Worm (Caenorhabditis elegans) whole organism, L3 larva: ENCODE results near the gene unc-96.

ENCODE experiments used
- elt-2 ChIP-seq: sonication (generic microtip); optimal IDR thresholded peaks from 2 replicates; lab custom pipeline; 2016; ENCODE audit warnings: missing genetic modification reagents, mild to moderate bottlenecking, missing genetic modification characterization, missing compliant biosample characterization
- elt-3 ChIP-seq, 3 experiments: fragments of 150-350 bp in 1 of 3; sonication (generic microtip) in 2 of 3; optimal IDR thresholded peaks; 2 replicates in 2 of 3; 4 replicates in 1 of 3; lab custom pipeline; 2014 to 2017; ENCODE audit warnings: missing biosample characterization in 3 of 3, missing genetic modification characterization in 3 of 3
- hmg-11 ChIP-seq: sonication (generic microtip); optimal IDR thresholded peaks from 2 replicates; lab custom pipeline; 2016; ENCODE audit warnings: missing genetic modification characterization, missing compliant biosample characterization
- nhr-11 ChIP-seq: fragments of 150-350 bp; optimal IDR thresholded peaks from 2 replicates; lab custom pipeline; 2014; ENCODE audit warnings: missing biosample characterization, missing genetic modification characterization
- nhr-23 ChIP-seq: fragments of 150-350 bp; optimal IDR thresholded peaks from 2 replicates; lab custom pipeline; 2014; ENCODE audit warnings: missing biosample characterization, missing genetic modification reagents, missing genetic modification characterization
- nhr-237 ChIP-seq: fragments of 150-350 bp; optimal IDR thresholded peaks from 2 replicates; lab custom pipeline; 2014; ENCODE audit warnings: missing biosample characterization, missing genetic modification characterization
- nhr-25 ChIP-seq: sonication (generic microtip); optimal IDR thresholded peaks from 2 replicates; lab custom pipeline; 2017; ENCODE audit warnings: missing biosample characterization, missing genetic modification characterization
- nhr-76 ChIP-seq: fragments of 150-350 bp; sonication (generic microtip); optimal IDR thresholded peaks from 5 replicates; lab custom pipeline; 2014; ENCODE audit warnings: missing biosample characterization, missing genetic modification characterization
- pqm-1 ChIP-seq: fragments of 150-350 bp; optimal IDR thresholded peaks from 2 replicates; lab custom pipeline; 2017; ENCODE audit warnings: missing biosample characterization, missing genetic modification characterization, inconsistent platforms
- skn-1 ChIP-seq: fragments of 150-350 bp; optimal IDR thresholded peaks from 2 replicates; lab custom pipeline; 2014; ENCODE audit warnings: missing biosample characterization, missing genetic modification characterization
- snpc-4 ChIP-seq: fragments of 150-350 bp; optimal IDR thresholded peaks from 2 replicates; lab custom pipeline; 2014; ENCODE audit warnings: missing biosample characterization, missing genetic modification characterization
- unc-62 ChIP-seq: fragments of 150-350 bp; sonication (generic microtip); optimal IDR thresholded peaks from 4 replicates; lab custom pipeline; 2014; ENCODE audit warnings: missing biosample characterization, missing genetic modification reagents, missing genetic modification characterization
- ztf-11 ChIP-seq: fragments of 150-350 bp; optimal IDR thresholded peaks from 2 replicates; lab custom pipeline; 2014; ENCODE audit warnings: missing biosample characterization, missing genetic modification characterization
- ztf-4 ChIP-seq: fragments of 150-350 bp; optimal IDR thresholded peaks from 2 replicates; lab custom pipeline; 2014; ENCODE audit warnings: missing biosample characterization, missing genetic modification characterization

DNA sequence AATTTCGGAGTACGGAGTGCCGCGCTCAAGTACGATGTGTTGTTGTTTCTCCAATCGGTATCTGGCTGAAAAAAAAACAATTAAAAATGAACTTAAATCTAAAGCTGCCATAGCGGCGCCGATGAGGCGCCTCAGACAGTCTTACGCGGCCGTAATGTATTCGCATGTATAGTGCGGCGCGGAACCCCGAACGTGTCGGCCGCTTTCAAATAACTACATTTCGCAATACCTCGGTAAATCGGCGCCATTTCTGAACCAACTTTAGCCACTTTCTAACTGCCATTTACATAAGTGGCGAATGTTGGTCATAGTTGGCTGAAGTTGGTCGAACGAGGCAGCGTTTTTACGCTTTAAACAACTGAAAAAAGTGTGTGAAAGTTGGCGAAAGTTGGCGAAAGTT is 8.3 kb downstream of the unc-96 start:
- TF ChIP-seq nhr-237 (tag; lab: Kevin White, UChicago) (no peak), unc-62 (no peak), nhr-23 (tag; lab: Kevin White, UChicago) (no peak), nhr-76 (no peak), ztf-11 (no peak), elt-2 (tag; lab: Kevin White, UChicago) (no peak), nhr-11 (tag; lab: Kevin White, UChicago) (no peak), hmg-11 (tag; lab: Kevin White, UChicago) (no peak), pqm-1 (tag; lab: Kevin White, UChicago) (no peak), snpc-4 (tag; lab: Kevin White, UChicago) (no peak), ztf-4 (tag; lab: Kevin White, UChicago) (no peak), nhr-25 (no peak), elt-3 (tag; optimal IDR thresholded peaks at IDR 0.05; lab: Kevin White, UChicago) (no peak), skn-1 (tag; lab: Kevin White, UChicago) (no peak)
